Worm (Caenorhabditis elegans): Measurements from ENCODE around the gene gpx-2.

- TF ChIP-seq dao-5 (tag; optimal IDR thresholded peaks at IDR 0.05): no peak
- TF ChIP-seq him-1 (tag; optimal IDR thresholded peaks at IDR 0.05): no peak
- no peak for TF ChIP-seq W03F9.2 (tag; optimal IDR thresholded peaks at IDR 0.05)
Measured at ce11 chrII:14904635-14905034, 38.1 kb downstream of the gpx-2 start.
